Worm (Caenorhabditis elegans) whole organism, young adult: ENCODE results near the gene vha-2.

Source experiments
- F10E7.11 ChIP-seq: sonication (generic microtip); optimal IDR thresholded peaks from 2 replicates; lab custom pipeline; 2017; ENCODE audit warnings: mild to moderate bottlenecking, missing genetic modification characterization, moderate library complexity, missing compliant biosample characterization
- F49E8.2 ChIP-seq: sonication (generic microtip); optimal IDR thresholded peaks from 3 replicates; lab custom pipeline; 2017; ENCODE audit warnings: missing genetic modification characterization, mild to moderate bottlenecking, missing compliant biosample characterization, antibody characterized with exemption, moderate library complexity; ENCODE audit not compliant: insufficient read depth
- Y95B8A.8 ChIP-seq: fragments of 200-800 bp; sonication (Bioruptor generic); IDR thresholded peaks from 2 replicates; pipeline ENCODE4 v1.3.6; 2022; ENCODE audit warnings: missing genetic modification reagents, missing genetic modification characterization, missing compliant biosample characterization
- ama-1 ChIP-seq, 3 experiments: fragments of 150-350 bp in 1 of 3; sonication (generic microtip) in 2 of 3; optimal IDR thresholded peaks; 2 replicates each; lab custom pipeline; 2014 to 2018; ENCODE audit warnings: missing biosample characterization in 2 of 3, missing genetic modification characterization in 2 of 3, missing genetic modification reagents in 2 of 3
- aptf-2 ChIP-seq: fragments of 200-800 bp; sonication (Bioruptor generic); conservative IDR thresholded peaks from 2 replicates; pipeline ENCODE4 v1.3.6; 2022; ENCODE audit warnings: missing genetic modification reagents, missing genetic modification characterization, missing compliant biosample characterization
- ceh-58 ChIP-seq: fragments of 200-800 bp; sonication (Bioruptor generic); IDR thresholded peaks from 2 replicates; pipeline ENCODE4 v1.3.6; 2022; ENCODE audit warnings: missing genetic modification characterization, missing compliant biosample characterization
- dpl-1 ChIP-seq: fragments of 150-350 bp; optimal IDR thresholded peaks from 2 replicates; lab custom pipeline; 2014; ENCODE audit warnings: missing biosample characterization, missing genetic modification reagents, missing genetic modification characterization
- egl-44 ChIP-seq: fragments of 200-800 bp; sonication (Bioruptor generic); IDR thresholded peaks from 2 replicates; pipeline ENCODE4 v1.3.6; 2022; ENCODE audit warnings: missing genetic modification reagents, missing genetic modification characterization, missing compliant biosample characterization
- ets-4 ChIP-seq: fragments of 200-800 bp; sonication (Bioruptor generic); optimal IDR thresholded peaks from 2 replicates; lab custom pipeline; 2018; ENCODE audit warnings: mild to moderate bottlenecking, missing genetic modification characterization, missing compliant biosample characterization
- lin-40 ChIP-seq: sonication (generic microtip); optimal IDR thresholded peaks from 2 replicates; lab custom pipeline; 2016; ENCODE audit warnings: missing genetic modification characterization, mild to moderate bottlenecking, missing compliant biosample characterization, missing genotype, missing genetic modification reagents
- rpc-1 ChIP-seq, 2 experiments: fragments of 150-350 bp in 1 of 2; sonication (generic microtip) in 1 of 2; optimal IDR thresholded peaks; 2 replicates each; lab custom pipeline; 2014 to 2018; ENCODE audit warnings: missing biosample characterization in 1 of 2, missing genetic modification characterization in 1 of 2, missing genetic modification reagents in 1 of 2, missing genotype in 1 of 2
- ztf-6 ChIP-seq: fragments of 200-800 bp; sonication (Bioruptor generic); IDR thresholded peaks from 2 replicates; pipeline ENCODE4 v1.3.6; 2022; ENCODE audit warnings: missing genetic modification reagents, missing genetic modification characterization, missing compliant biosample characterization

- TF ChIP-seq rpc-1 (optimal IDR thresholded peaks at IDR 0.05; lab: Kevin White, UChicago) (no peak), rpc-1 (tag; optimal IDR thresholded peaks at IDR 0.05; lab: Kevin White, UChicago) (no peak), ets-4 (GFP tag; lab: Kevin White, UChicago) (no peak), Y95B8A.8 (no peak), ztf-6 (GFP tag; lab: Robert Waterston, UW) (no peak), dpl-1 (GFP tag; lab: Kevin White, UChicago) (no peak), F10E7.11 (no peak), aptf-2 (GFP tag; lab: Robert Waterston, UW) (no peak), lin-40 (tag; lab: Kevin White, UChicago) (no peak), ama-1 (optimal IDR thresholded peaks at IDR 0.05; lab: Kevin White, UChicago) (no peak), ama-1 (GFP tag; optimal IDR thresholded peaks at IDR 0.05; lab: Kevin White, UChicago) (no peak), egl-44 (GFP tag; lab: Robert Waterston, UW) (no peak), ceh-58 (GFP tag; lab: Robert Waterston, UW) (no peak), F49E8.2 (peak; percentile 26)
Measured at ce11 chrIII:9817894-9818293, 35.9 kb downstream of the vha-2 start.
